Worm (Caenorhabditis elegans) whole organism, L1 larva: ENCODE measurements around the gene F59C12.4.
A peak's percentile ranks its signal among the peaks of the same experiment; 100 is the strongest.

Source experiments
- C34B4.2 ChIP-seq: sonication (generic microtip); optimal IDR thresholded peaks from 2 replicates; lab custom pipeline; 2017; ENCODE audit warnings: mild to moderate bottlenecking, missing genetic modification characterization, missing compliant biosample characterization
- F16B12.6 ChIP-seq: fragments of 150-350 bp; optimal IDR thresholded peaks from 2 replicates; lab custom pipeline; 2014; ENCODE audit warnings: missing biosample characterization, missing genetic modification characterization
- ama-1 ChIP-seq: fragments of 150-350 bp; optimal IDR thresholded peaks from 2 replicates; lab custom pipeline; 2014
- blmp-1 ChIP-seq: fragments of 150-350 bp; optimal IDR thresholded peaks from 2 replicates; lab custom pipeline; 2014; ENCODE audit warnings: missing biosample characterization, missing genetic modification characterization
- ceh-63 ChIP-seq: fragments of 200-800 bp; sonication (Bioruptor generic); optimal IDR thresholded peaks from 2 replicates; lab custom pipeline; 2018; ENCODE audit warnings: mild to moderate bottlenecking, missing genetic modification characterization, missing compliant biosample characterization
- ceh-8 ChIP-seq: fragments of 200-800 bp; sonication (Bioruptor generic); optimal IDR thresholded peaks from 2 replicates; lab custom pipeline; 2018; ENCODE audit warnings: mild to moderate bottlenecking, missing genetic modification characterization, moderate library complexity, missing compliant biosample characterization
- ceh-82 ChIP-seq, 3 experiments: fragments of 150-350 bp in 1 of 3; sonication (generic microtip) in 2 of 3; optimal IDR thresholded peaks; 2 replicates each; lab custom pipeline; 2014 to 2017; ENCODE audit warnings: missing biosample characterization in 3 of 3, missing genetic modification characterization in 3 of 3
- ces-1 ChIP-seq: fragments of 150-350 bp; optimal IDR thresholded peaks from 2 replicates; lab custom pipeline; 2014; ENCODE audit warnings: missing biosample characterization, missing genetic modification reagents, missing genetic modification characterization
- efl-1 ChIP-seq, 4 experiments: fragments of 150-350 bp; optimal IDR thresholded peaks in 3 of 4; peaks in 1 of 4; 1 replicate in 1 of 4; 2 replicates in 3 of 4; lab custom pipeline; 2014; ENCODE audit warnings: missing biosample characterization in 2 of 4, missing genetic modification characterization in 2 of 4, missing genetic modification reagents in 2 of 4
- efl-3 ChIP-seq: fragments of 200-800 bp; sonication (Bioruptor generic); optimal IDR thresholded peaks from 2 replicates; lab custom pipeline; 2018; ENCODE audit warnings: mild to moderate bottlenecking, missing genetic modification characterization, missing compliant biosample characterization
- egl-13 ChIP-seq: sonication (generic microtip); optimal IDR thresholded peaks from 2 replicates; lab custom pipeline; 2016; ENCODE audit warnings: missing genotype, missing genetic modification reagents, missing genetic modification characterization, missing compliant biosample characterization
- egl-27 ChIP-seq, 2 experiments: fragments of 150-350 bp in 1 of 2; sonication (generic microtip); optimal IDR thresholded peaks; 3 replicates each; lab custom pipeline; 2017 to 2018; ENCODE audit warnings: missing biosample characterization in 2 of 2, missing genetic modification characterization in 2 of 2, missing genetic modification reagents in 2 of 2
- elt-2 ChIP-seq: sonication (generic microtip); optimal IDR thresholded peaks from 2 replicates; lab custom pipeline; 2016; ENCODE audit warnings: missing genetic modification characterization, mild to moderate bottlenecking, inconsistent platforms, missing compliant biosample characterization, missing genetic modification reagents
- elt-3 ChIP-seq, 6 experiments: fragments of 150-350 bp in 1 of 6; sonication (generic microtip); optimal IDR thresholded peaks; 2 replicates each; lab custom pipeline; 2017 to 2018; ENCODE audit warnings: missing biosample characterization in 6 of 6, missing genetic modification characterization in 6 of 6, inconsistent platforms in 1 of 6
- ets-5 ChIP-seq: fragments of 200-800 bp; sonication (Bioruptor generic); IDR thresholded peaks from 2 replicates; pipeline ENCODE4 v1.3.6; 2022; ENCODE audit warnings: missing genetic modification characterization, missing compliant biosample characterization
- fkh-8 ChIP-seq: sonication (generic microtip); optimal IDR thresholded peaks from 2 replicates; lab custom pipeline; 2016; ENCODE audit warnings: mild to moderate bottlenecking, missing genetic modification characterization, missing compliant biosample characterization
- grh-1 ChIP-seq: fragments of 200-800 bp; sonication (Bioruptor generic); IDR thresholded peaks from 2 replicates; pipeline ENCODE4 v1.3.6; 2022; ENCODE audit warnings: missing genetic modification reagents, missing genetic modification characterization, missing compliant biosample characterization
- hlh-17 ChIP-seq: fragments of 200-800 bp; sonication (Bioruptor generic); optimal IDR thresholded peaks from 2 replicates; lab custom pipeline; 2018; ENCODE audit warnings: missing genetic modification characterization, mild to moderate bottlenecking, missing compliant biosample characterization, moderate library complexity, borderline replicate concordance
- hlh-4 ChIP-seq: sonication (generic microtip); optimal IDR thresholded peaks from 2 replicates; lab custom pipeline; 2016; ENCODE audit warnings: mild to moderate bottlenecking, missing genetic modification characterization, missing compliant biosample characterization
- irx-1 ChIP-seq: sonication (generic microtip); optimal IDR thresholded peaks from 2 replicates; lab custom pipeline; 2016; ENCODE audit warnings: missing genetic modification characterization, missing compliant biosample characterization
- jun-1 ChIP-seq: fragments of 150-350 bp; optimal IDR thresholded peaks from 2 replicates; lab custom pipeline; 2014; ENCODE audit warnings: missing biosample characterization, missing genetic modification reagents, missing genetic modification characterization
- lin-14 ChIP-seq: fragments of 200-800 bp; sonication (Bioruptor generic); optimal IDR thresholded peaks from 2 replicates; lab custom pipeline; 2018; ENCODE audit warnings: mild to moderate bottlenecking, missing genetic modification characterization, moderate library complexity, missing compliant biosample characterization
- lin-15B ChIP-seq: fragments of 150-350 bp; sonication (generic microtip); optimal IDR thresholded peaks from 3 replicates; lab custom pipeline; 2014; ENCODE audit warnings: missing biosample characterization, missing genetic modification characterization
- lin-35 ChIP-seq, 2 experiments: fragments of 150-350 bp; optimal IDR thresholded peaks; 2 replicates each; lab custom pipeline; 2014; ENCODE audit warnings: missing biosample characterization in 2 of 2, missing genetic modification characterization in 2 of 2, missing genetic modification reagents in 2 of 2
- lin-39 ChIP-seq: fragments of 150-350 bp; optimal IDR thresholded peaks from 2 replicates; lab custom pipeline; 2014; ENCODE audit warnings: missing biosample characterization, missing genetic modification reagents, missing genetic modification characterization
- lir-3 ChIP-seq: sonication (generic microtip); optimal IDR thresholded peaks from 2 replicates; lab custom pipeline; 2016; ENCODE audit warnings: mild to moderate bottlenecking, missing genetic modification characterization, moderate library complexity, missing compliant biosample characterization; ENCODE audit not compliant: poor library complexity
- lsy-2 ChIP-seq, 2 experiments: fragments of 150-350 bp; optimal IDR thresholded peaks; 2 replicates each; lab custom pipeline; 2014; ENCODE audit warnings: missing biosample characterization in 2 of 2, missing genetic modification characterization in 2 of 2
- mab-9 ChIP-seq: fragments of 200-800 bp; sonication (Bioruptor generic); IDR thresholded peaks from 2 replicates; pipeline ENCODE4 v1.3.6; 2022; ENCODE audit warnings: missing genetic modification reagents, missing genetic modification characterization, missing compliant biosample characterization
- mdl-1 ChIP-seq, 2 experiments: fragments of 150-350 bp; optimal IDR thresholded peaks; 2 replicates each; lab custom pipeline; 2014 to 2017; ENCODE audit warnings: missing biosample characterization in 2 of 2, missing genetic modification characterization in 2 of 2, inconsistent platforms in 1 of 2
- mef-2 ChIP-seq: fragments of 150-350 bp; optimal IDR thresholded peaks from 2 replicates; lab custom pipeline; 2014; ENCODE audit warnings: missing biosample characterization, missing genetic modification characterization
- nhr-11 ChIP-seq: fragments of 150-350 bp; optimal IDR thresholded peaks from 2 replicates; lab custom pipeline; 2014; ENCODE audit warnings: missing biosample characterization, missing genetic modification characterization
- nhr-12 ChIP-seq: sonication (generic microtip); optimal IDR thresholded peaks from 2 replicates; lab custom pipeline; 2017; ENCODE audit warnings: missing biosample characterization, missing genetic modification characterization
- nhr-20 ChIP-seq: sonication (generic microtip); optimal IDR thresholded peaks from 2 replicates; lab custom pipeline; 2016; ENCODE audit warnings: mild to moderate bottlenecking, missing genetic modification characterization, missing compliant biosample characterization
- pag-3 ChIP-seq: sonication (generic microtip); optimal IDR thresholded peaks from 2 replicates; lab custom pipeline; 2017; ENCODE audit warnings: missing genetic modification characterization, mild to moderate bottlenecking, missing compliant biosample characterization, antibody characterized with exemption, borderline replicate concordance; ENCODE audit not compliant: insufficient read depth
- rnt-1 ChIP-seq: sonication (generic microtip); optimal IDR thresholded peaks from 2 replicates; lab custom pipeline; 2016; ENCODE audit warnings: mild to moderate bottlenecking, missing genetic modification characterization, moderate library complexity, missing compliant biosample characterization
- snpc-4 ChIP-seq: fragments of 150-350 bp; optimal IDR thresholded peaks from 2 replicates; lab custom pipeline; 2014; ENCODE audit warnings: missing biosample characterization, missing genetic modification characterization
- sox-4 ChIP-seq: sonication (generic microtip); optimal IDR thresholded peaks from 2 replicates; lab custom pipeline; 2016; ENCODE audit warnings: missing genetic modification characterization, missing compliant biosample characterization
- sup-37 ChIP-seq: fragments of 200-800 bp; sonication (Bioruptor generic); optimal IDR thresholded peaks from 2 replicates; lab custom pipeline; 2018; ENCODE audit warnings: mild to moderate bottlenecking, missing genetic modification characterization, missing compliant biosample characterization
- swsn-7 ChIP-seq: sonication (generic microtip); optimal IDR thresholded peaks from 2 replicates; lab custom pipeline; 2016; ENCODE audit warnings: missing genetic modification characterization, missing compliant biosample characterization
- tbx-2 ChIP-seq: sonication (generic microtip); optimal IDR thresholded peaks from 2 replicates; lab custom pipeline; 2016; ENCODE audit warnings: missing genetic modification characterization, missing compliant biosample characterization
- unc-62 ChIP-seq: fragments of 150-350 bp; optimal IDR thresholded peaks from 2 replicates; lab custom pipeline; 2014; ENCODE audit warnings: missing biosample characterization, missing genetic modification reagents, missing genetic modification characterization
- unc-86 ChIP-seq: sonication (generic microtip); optimal IDR thresholded peaks from 2 replicates; lab custom pipeline; 2016; ENCODE audit warnings: missing genetic modification characterization, missing compliant biosample characterization
- vab-15 ChIP-seq: sonication (generic microtip); optimal IDR thresholded peaks from 2 replicates; lab custom pipeline; 2017; ENCODE audit warnings: missing genotype, mild to moderate bottlenecking, missing genetic modification characterization, missing compliant biosample characterization
- xbp-1 ChIP-seq: sonication (generic microtip); optimal IDR thresholded peaks from 2 replicates; lab custom pipeline; 2016; ENCODE audit warnings: missing genetic modification characterization, missing compliant biosample characterization
- zag-1 ChIP-seq: fragments of 150-350 bp; optimal IDR thresholded peaks from 2 replicates; lab custom pipeline; 2014; ENCODE audit warnings: missing biosample characterization, missing genetic modification characterization
- zip-4 ChIP-seq: fragments of 200-800 bp; sonication (Bioruptor generic); optimal IDR thresholded peaks from 2 replicates; lab custom pipeline; 2018; ENCODE audit warnings: mild to moderate bottlenecking, missing genetic modification characterization, moderate library complexity, missing compliant biosample characterization
- ztf-11 ChIP-seq, 2 experiments: sonication (generic microtip); optimal IDR thresholded peaks; 2 replicates each; lab custom pipeline; 2016 to 2017; ENCODE audit warnings: missing genetic modification characterization in 2 of 2, missing biosample characterization in 1 of 2, missing compliant biosample characterization in 1 of 2

The F59C12.4 gene

DNA sequence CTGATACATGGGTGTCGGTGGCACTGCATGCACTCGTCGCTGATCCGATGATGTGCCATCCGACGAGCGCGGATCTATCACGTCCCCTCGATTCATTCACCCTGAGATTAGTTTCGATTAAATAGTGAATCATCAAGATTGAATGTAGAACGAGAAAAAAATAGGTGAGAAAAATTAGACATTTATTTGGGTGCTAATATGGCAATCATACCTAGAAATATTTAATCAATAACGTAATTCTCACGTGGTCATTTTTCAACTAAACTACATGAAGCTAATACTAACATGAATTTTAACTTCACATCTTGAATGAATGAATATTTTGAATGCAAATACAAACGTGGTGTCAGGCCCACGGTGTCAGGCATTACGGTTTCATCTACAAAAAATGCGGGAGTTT is 7.0 kb upstream of the F59C12.4 start, which contains the start of gene F59C12.3:
Gene F59C12.3, minus strand, starts transcription at position 101 of the 400 bp plus-strand sequence.
- TF ChIP-seq elt-2 (no peak), xbp-1 (no peak), egl-13 (tag; lab: Kevin White, UChicago) (no peak), fkh-8 (tag; lab: Kevin White, UChicago) (no peak), lin-39 (tag; lab: Kevin White, UChicago) (no peak), mab-9 (GFP tag; lab: Robert Waterston, UW) (no peak), zip-4 (GFP tag; lab: Kevin White, UChicago) (no peak), ets-5 (GFP tag; lab: Robert Waterston, UW) (no peak), vab-15 (tag; lab: Kevin White, UChicago) (no peak), zag-1 (tag; lab: Kevin White, UChicago) (no peak), efl-1 (optimal IDR thresholded peaks at IDR 0.05; lab: Kevin White, UChicago) (no peak), efl-1 (GFP tag; optimal IDR thresholded peaks at IDR 0.05 in 1 of 2; lab: Kevin White, UChicago) (no peak), nhr-20 (no peak), ceh-82 (tag; optimal IDR thresholded peaks at IDR 0.05; lab: Kevin White, UChicago) (no peak), ztf-11 (tag; optimal IDR thresholded peaks at IDR 0.05; lab: Kevin White, UChicago) (no peak), efl-3 (no peak)

DNA sequence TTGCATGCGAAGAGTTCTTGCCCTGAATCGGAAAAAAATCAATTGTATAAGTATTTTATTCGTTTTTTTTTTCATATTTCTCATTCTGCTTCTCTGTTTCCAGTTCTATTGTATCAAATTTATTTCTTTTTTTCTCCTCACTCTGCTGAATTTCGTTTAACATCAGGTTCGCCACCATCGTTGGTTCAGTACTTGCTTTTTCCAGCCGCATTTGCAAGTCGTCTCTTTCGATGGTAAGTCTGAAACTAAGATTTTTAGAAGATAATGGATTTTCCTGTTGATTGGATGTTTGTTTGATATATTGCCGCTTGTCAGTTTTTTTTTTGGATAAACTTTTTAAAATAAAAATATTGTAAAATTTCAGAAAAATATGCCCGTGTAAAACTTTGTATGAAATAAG is 4.7 kb upstream of the F59C12.4 start:
- TF ChIP-seq lin-15B (tag; lab: Kevin White, UChicago) (no peak), efl-1 (optimal IDR thresholded peaks at IDR 0.05; lab: Kevin White, UChicago) (no peak), efl-1 (GFP tag; optimal IDR thresholded peaks at IDR 0.05 in 1 of 2; lab: Kevin White, UChicago) (peak in 1 of 2 experiments; percentile 54)

DNA sequence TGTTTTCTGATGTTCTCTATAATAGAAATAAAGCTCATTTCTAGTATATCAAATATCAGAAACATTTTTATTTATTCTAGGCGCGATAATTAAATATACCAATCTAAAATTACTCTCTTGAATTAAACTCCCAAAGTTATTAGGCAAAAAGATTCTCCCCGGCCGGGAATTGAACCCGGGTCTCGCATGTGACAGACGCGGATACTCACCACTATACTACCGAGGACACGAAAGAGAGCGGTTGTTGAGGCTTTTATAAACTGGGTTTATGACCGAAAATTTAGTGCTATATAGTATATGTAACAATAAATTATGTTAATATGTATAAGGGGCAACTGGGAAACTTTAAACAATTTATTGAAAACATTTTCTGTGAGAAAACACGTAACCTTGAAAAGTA is 2.1 kb upstream of the F59C12.4 start:
- no peak for TF ChIP-seq elt-3 (tag; optimal IDR thresholded peaks at IDR 0.05; lab: Kevin White, UChicago)
- no peak for TF ChIP-seq jun-1 (tag; lab: Kevin White, UChicago)
- TF ChIP-seq ceh-63 (GFP tag; lab: Kevin White, UChicago): no peak
- TF ChIP-seq hlh-4: no peak
- peak; percentile 22 for TF ChIP-seq tbx-2
- TF ChIP-seq nhr-12 (tag; lab: Kevin White, UChicago): no peak
- peak; percentile 14 to 16 for TF ChIP-seq lsy-2 (tag; optimal IDR thresholded peaks at IDR 0.05; lab: Kevin White, UChicago)
- TF ChIP-seq hlh-17 (GFP tag; lab: Kevin White, UChicago): no peak
- no peak for TF ChIP-seq ama-1 (lab: Kevin White, UChicago)
- no peak for TF ChIP-seq unc-62 (GFP tag; lab: Kevin White, UChicago)
- TF ChIP-seq F16B12.6 (tag; lab: Kevin White, UChicago): no peak
- TF ChIP-seq vab-15 (tag; lab: Kevin White, UChicago): no peak
- TF ChIP-seq unc-86: no peak
- TF ChIP-seq swsn-7 (tag; lab: Kevin White, UChicago): peak; percentile 62
- TF ChIP-seq ceh-8 (GFP tag; lab: Kevin White, UChicago): no peak
- TF ChIP-seq pag-3 (tag; lab: Kevin White, UChicago): no peak
- TF ChIP-seq rnt-1 (tag; lab: Kevin White, UChicago): peak; percentile 55
- TF ChIP-seq grh-1: peak; percentile 33; the same call in 1 of the 2 replicates
- TF ChIP-seq sup-37 (GFP tag; lab: Kevin White, UChicago): no peak
- no peak for TF ChIP-seq sox-4 (tag; lab: Kevin White, UChicago)
- no peak for TF ChIP-seq irx-1
- no peak for TF ChIP-seq egl-27 (tag; optimal IDR thresholded peaks at IDR 0.05; lab: Kevin White, UChicago)
- no peak for TF ChIP-seq mef-2 (tag; lab: Kevin White, UChicago)
- TF ChIP-seq mab-9 (GFP tag; lab: Robert Waterston, UW): no peak
- TF ChIP-seq lin-14 (GFP tag; lab: Kevin White, UChicago): peak; percentile 64
- TF ChIP-seq blmp-1 (tag; lab: Kevin White, UChicago): peak; percentile 15
- no peak for TF ChIP-seq ces-1
- peak; percentile 51 for TF ChIP-seq lir-3
- peak; percentile 20 to 51 (median 49) for TF ChIP-seq ceh-82 (tag; optimal IDR thresholded peaks at IDR 0.05; lab: Kevin White, UChicago)
- no peak for TF ChIP-seq snpc-4 (tag; lab: Kevin White, UChicago)
- peak; percentile 54 for TF ChIP-seq nhr-20
- TF ChIP-seq C34B4.2 (tag; lab: Kevin White, UChicago): no peak
- TF ChIP-seq nhr-11 (tag; lab: Kevin White, UChicago): no peak
- TF ChIP-seq fkh-8 (tag; lab: Kevin White, UChicago): no peak
- TF ChIP-seq mdl-1 (tag; optimal IDR thresholded peaks at IDR 0.05; lab: Kevin White, UChicago): peak in 1 of 2 experiments; percentile 63
- peak; percentile 27 for TF ChIP-seq elt-2
- TF ChIP-seq lin-35 (GFP tag; optimal IDR thresholded peaks at IDR 0.05; lab: Kevin White, UChicago): peak in 1 of 2 experiments; percentile 52
